Fruit fly (Drosophila melanogaster) whole organism, adult: Measurements from ENCODE around the gene CG9205.
A peak's percentile ranks its signal among the peaks of the same experiment; 100 is the strongest.

Experiments
- CG11617 ChIP-seq: fragments of 200-800 bp; sonication (Bioruptor generic); optimal IDR thresholded peaks from 2 replicates; lab custom pipeline; 2017; ENCODE audit warnings: mild to moderate bottlenecking, missing biosample characterization, missing genetic modification reagents, missing genetic modification characterization
- CG12768 ChIP-seq: fragments of 200-800 bp; sonication (Bioruptor generic); optimal IDR thresholded peaks from 2 replicates; lab custom pipeline; 2017; ENCODE audit warnings: missing biosample characterization, missing genetic modification characterization, mild to moderate bottlenecking, moderate library complexity, missing genetic modification reagents
- CG14711 ChIP-seq: fragments of 200-800 bp; sonication (Bioruptor generic); optimal IDR thresholded peaks from 2 replicates; lab custom pipeline; 2018; ENCODE audit warnings: missing biosample characterization, mild to moderate bottlenecking, missing genetic modification characterization, moderate library complexity
- CG1620 ChIP-seq: fragments of 200-800 bp; sonication (Bioruptor generic); optimal IDR thresholded peaks from 2 replicates; lab custom pipeline; 2016; ENCODE audit warnings: missing biosample characterization, missing genetic modification characterization
- CG33017 ChIP-seq: fragments of 200-800 bp; sonication (Bioruptor generic); optimal IDR thresholded peaks from 2 replicates; lab custom pipeline; 2018; ENCODE audit warnings: missing biosample characterization, mild to moderate bottlenecking, missing genetic modification characterization, moderate library complexity
- CG5204 ChIP-seq: fragments of 200-800 bp; sonication (Bioruptor generic); optimal IDR thresholded peaks from 2 replicates; lab custom pipeline; 2016; ENCODE audit warnings: missing biosample characterization, missing genetic modification characterization
- CG7045 ChIP-seq: fragments of 200-800 bp; sonication (Bioruptor generic); optimal IDR thresholded peaks from 2 replicates; lab custom pipeline; 2017; ENCODE audit warnings: missing biosample characterization, mild to moderate bottlenecking, missing genetic modification characterization
- CG7101 ChIP-seq: fragments of 200-800 bp; sonication (Bioruptor generic); optimal IDR thresholded peaks from 2 replicates; lab custom pipeline; 2018; ENCODE audit warnings: missing biosample characterization, mild to moderate bottlenecking, missing genetic modification characterization, moderate library complexity
- Clk ChIP-seq: fragments of 200-800 bp; sonication (Bioruptor generic); optimal IDR thresholded peaks from 2 replicates; lab custom pipeline; 2017; ENCODE audit warnings: missing biosample characterization, missing genetic modification characterization
- Crg-1 ChIP-seq: fragments of 200-800 bp; sonication (Bioruptor generic); optimal IDR thresholded peaks from 2 replicates; lab custom pipeline; 2016; ENCODE audit warnings: missing biosample characterization, missing genetic modification characterization
- Hr96 ChIP-seq: fragments of 200-800 bp; sonication (Bioruptor generic); optimal IDR thresholded peaks from 2 replicates; lab custom pipeline; 2016; ENCODE audit warnings: missing biosample characterization, missing genetic modification characterization
- Mnt ChIP-seq: fragments of 200-800 bp; sonication (Bioruptor generic); optimal IDR thresholded peaks from 2 replicates; lab custom pipeline; 2016; ENCODE audit warnings: missing biosample characterization, mild to moderate bottlenecking, missing genetic modification characterization
- bab1 ChIP-seq: fragments of 200-800 bp; sonication (Bioruptor generic); optimal IDR thresholded peaks from 3 replicates; lab custom pipeline; 2019; ENCODE audit warnings: missing biosample characterization, mild to moderate bottlenecking, missing genetic modification characterization, moderate library complexity
- cic ChIP-seq: fragments of 200-800 bp; sonication (Bioruptor generic); optimal IDR thresholded peaks from 2 replicates; lab custom pipeline; 2017; ENCODE audit warnings: missing biosample characterization, mild to moderate bottlenecking, missing genetic modification characterization, moderate library complexity
- cnc ChIP-seq, 2 experiments: fragments of >200 bp; optimal IDR thresholded peaks; 2 replicates each; lab custom pipeline; 2017
- kay ChIP-seq: fragments of 200-800 bp; sonication (Bioruptor generic); peaks from one replicate; lab custom pipeline; 2016; ENCODE audit warnings: missing biosample characterization, missing genetic modification characterization, borderline replicate concordance
- ovo ChIP-seq: fragments of 200-800 bp; sonication (Bioruptor generic); optimal IDR thresholded peaks from 2 replicates; lab custom pipeline; 2016; ENCODE audit warnings: missing biosample characterization, missing genetic modification characterization
- pad ChIP-seq: fragments of 200-800 bp; sonication (Bioruptor generic); optimal IDR thresholded peaks from 3 replicates; lab custom pipeline; 2017; ENCODE audit warnings: missing biosample characterization, missing genetic modification characterization, mild to moderate bottlenecking, moderate library complexity, missing genetic modification reagents
- tj ChIP-seq: fragments of 200-800 bp; sonication (Bioruptor generic); optimal IDR thresholded peaks from 3 replicates; lab custom pipeline; 2017; ENCODE audit warnings: missing biosample characterization, mild to moderate bottlenecking, missing genetic modification characterization, moderate library complexity
- toe ChIP-seq: fragments of 200-800 bp; sonication (Bioruptor generic); optimal IDR thresholded peaks from 2 replicates; lab custom pipeline; 2016; ENCODE audit warnings: missing biosample characterization, missing genetic modification characterization

Gene CG9205

dm6 chr3L:1034190-1034886 lies at the start of gene CG9205, which contains the start of gene trio:
Gene CG9205 (plus strand): TSS chr3L:1034697.
Gene trio (minus strand): TSS chr3L:1034875.
- TF ChIP-seq tj (GFP tag; lab: Kevin White, UChicago) (peak; percentile 10), kay (GFP tag; lab: Kevin White, UChicago) (no peak)

dm6 chr3L:993709-994108 lies 40.8 kb upstream of the CG9205 start, which contains the start of gene aln:
Gene aln (plus strand): TSS chr3L:993983.
- TF ChIP-seq pad (no peak), kay (GFP tag; lab: Kevin White, UChicago) (no peak), toe (no peak), Mnt (GFP tag; lab: Kevin White, UChicago) (no peak), bab1 (GFP tag; lab: Kevin White, UChicago) (no peak), cic (GFP tag; lab: Kevin White, UChicago) (no peak), CG5204 (GFP tag; lab: Kevin White, UChicago) (no peak), CG1620 (GFP tag; lab: Kevin White, UChicago) (no peak), ovo (GFP tag; lab: Kevin White, UChicago) (no peak)

- no peak for TF ChIP-seq CG12768 (GFP tag; lab: Kevin White, UChicago)
- TF ChIP-seq CG33017 (tag; lab: Kevin White, UChicago): no peak
- peak; percentile 95 for TF ChIP-seq CG14711 (tag; lab: Kevin White, UChicago)
- TF ChIP-seq CG1620 (GFP tag; lab: Kevin White, UChicago): no peak
- no peak for TF ChIP-seq Clk (GFP tag; lab: Kevin White, UChicago)
These were observed 38.8 kb upstream of the CG9205 start for dm6 chr3L:995685-996084.

- TF ChIP-seq kay (GFP tag; lab: Kevin White, UChicago): peak; percentile 24
- no peak for TF ChIP-seq cic (GFP tag; lab: Kevin White, UChicago)
- no peak for TF ChIP-seq CG11617 (GFP tag; lab: Kevin White, UChicago)
These were observed 34.5 kb upstream of the CG9205 start for dm6 chr3L:999990-1000389.

- TF ChIP-seq Hr96 (GFP tag; lab: Kevin White, UChicago) (no peak), CG14711 (tag; lab: Kevin White, UChicago) (no peak), CG7101 (tag; lab: Kevin White, UChicago) (no peak), bab1 (GFP tag; lab: Kevin White, UChicago) (no peak), Mnt (GFP tag; lab: Kevin White, UChicago) (no peak), pad (peak; percentile 4), CG5204 (GFP tag; lab: Kevin White, UChicago) (no peak), cic (GFP tag; lab: Kevin White, UChicago) (no peak), CG7045 (GFP tag; lab: Kevin White, UChicago) (no peak), cnc (optimal IDR thresholded peaks at IDR 0.05; lab: Kevin White, UChicago) (no peak), Crg-1 (GFP tag; lab: Kevin White, UChicago) (no peak), toe (no peak), kay (GFP tag; lab: Kevin White, UChicago) (peak; percentile 92), CG11617 (GFP tag; lab: Kevin White, UChicago) (no peak), ovo (GFP tag; lab: Kevin White, UChicago) (no peak), CG33017 (tag; lab: Kevin White, UChicago) (no peak), CG1620 (GFP tag; lab: Kevin White, UChicago) (no peak), CG12768 (GFP tag; lab: Kevin White, UChicago) (peak; percentile 68), tj (GFP tag; lab: Kevin White, UChicago) (no peak), Clk (GFP tag; lab: Kevin White, UChicago) (no peak)
These were observed 34.0 kb upstream of the CG9205 start for dm6 chr3L:1000541-1000940.

dm6 chr3L:1005859-1006258 lies 28.6 kb upstream of the CG9205 start:
- TF ChIP-seq toe: no peak
- TF ChIP-seq tj (GFP tag; lab: Kevin White, UChicago): no peak
- TF ChIP-seq cnc (optimal IDR thresholded peaks at IDR 0.05; lab: Kevin White, UChicago): no peak
- TF ChIP-seq kay (GFP tag; lab: Kevin White, UChicago): no peak
- no peak for TF ChIP-seq Mnt (GFP tag; lab: Kevin White, UChicago)
- no peak for TF ChIP-seq Clk (GFP tag; lab: Kevin White, UChicago)
- no peak for TF ChIP-seq Crg-1 (GFP tag; lab: Kevin White, UChicago)
- no peak for TF ChIP-seq CG33017 (tag; lab: Kevin White, UChicago)
- TF ChIP-seq CG12768 (GFP tag; lab: Kevin White, UChicago): no peak
- TF ChIP-seq pad: no peak
- TF ChIP-seq Hr96 (GFP tag; lab: Kevin White, UChicago): no peak
- TF ChIP-seq CG1620 (GFP tag; lab: Kevin White, UChicago): no peak
- no peak for TF ChIP-seq CG7045 (GFP tag; lab: Kevin White, UChicago)
- no peak for TF ChIP-seq CG5204 (GFP tag; lab: Kevin White, UChicago)
- no peak for TF ChIP-seq CG14711 (tag; lab: Kevin White, UChicago)
- no peak for TF ChIP-seq bab1 (GFP tag; lab: Kevin White, UChicago)
- no peak for TF ChIP-seq ovo (GFP tag; lab: Kevin White, UChicago)
- TF ChIP-seq CG7101 (tag; lab: Kevin White, UChicago): no peak
- TF ChIP-seq CG11617 (GFP tag; lab: Kevin White, UChicago): no peak
